Worm (Caenorhabditis elegans) whole organism, L3 larva: Measurements from ENCODE around the gene arrd-2.

Experiments
- R02D3.7 ChIP-seq: fragments of 150-350 bp; optimal IDR thresholded peaks from 2 replicates; lab custom pipeline; 2014; ENCODE audit warnings: missing biosample characterization, missing genetic modification characterization
- aly-2 ChIP-seq: fragments of 150-350 bp; optimal IDR thresholded peaks from 2 replicates; lab custom pipeline; 2014; ENCODE audit warnings: missing biosample characterization, missing genetic modification characterization
- ama-1 ChIP-seq: fragments of 150-350 bp; optimal IDR thresholded peaks from 2 replicates; lab custom pipeline; 2018
- ceh-16 ChIP-seq: sonication (generic microtip); optimal IDR thresholded peaks from 2 replicates; lab custom pipeline; 2017; ENCODE audit warnings: missing biosample characterization, missing genetic modification characterization
- ceh-28 ChIP-seq: fragments of 150-350 bp; optimal IDR thresholded peaks from 2 replicates; lab custom pipeline; 2014; ENCODE audit warnings: missing biosample characterization, missing genetic modification reagents, missing genetic modification characterization
- ceh-9 ChIP-seq: sonication (generic microtip); optimal IDR thresholded peaks from 2 replicates; lab custom pipeline; 2018; ENCODE audit warnings: missing biosample characterization, missing genetic modification characterization
- elt-1 ChIP-seq: fragments of 150-350 bp; optimal IDR thresholded peaks from 2 replicates; lab custom pipeline; 2014; ENCODE audit warnings: missing biosample characterization, missing genetic modification characterization
- elt-2 ChIP-seq: sonication (generic microtip); optimal IDR thresholded peaks from 2 replicates; lab custom pipeline; 2016; ENCODE audit warnings: missing genetic modification reagents, mild to moderate bottlenecking, missing genetic modification characterization, missing compliant biosample characterization
- elt-3 ChIP-seq, 3 experiments: fragments of 150-350 bp in 1 of 3; sonication (generic microtip) in 2 of 3; optimal IDR thresholded peaks; 2 replicates in 2 of 3; 4 replicates in 1 of 3; lab custom pipeline; 2014 to 2017; ENCODE audit warnings: missing biosample characterization in 3 of 3, missing genetic modification characterization in 3 of 3
- eor-1 ChIP-seq, 2 experiments: fragments of 150-350 bp; optimal IDR thresholded peaks; 2 replicates each; lab custom pipeline; 2014 to 2018; ENCODE audit warnings: missing biosample characterization in 2 of 2, missing genetic modification characterization in 2 of 2
- fkh-10 ChIP-seq: sonication (generic microtip); optimal IDR thresholded peaks from 2 replicates; lab custom pipeline; 2017; ENCODE audit warnings: missing biosample characterization, missing genetic modification reagents, missing genetic modification characterization
- fkh-2 ChIP-seq: fragments of 150-350 bp; optimal IDR thresholded peaks from 2 replicates; lab custom pipeline; 2014; ENCODE audit warnings: missing biosample characterization, missing genetic modification reagents, missing genetic modification characterization
- fos-1 ChIP-seq: fragments of 150-350 bp; optimal IDR thresholded peaks from 2 replicates; lab custom pipeline; 2014; ENCODE audit warnings: missing biosample characterization, missing genetic modification characterization
- lin-15B ChIP-seq: fragments of 150-350 bp; optimal IDR thresholded peaks from 2 replicates; lab custom pipeline; 2014; ENCODE audit warnings: missing biosample characterization, missing genetic modification characterization
- lin-39 ChIP-seq: fragments of 150-350 bp; optimal IDR thresholded peaks from 2 replicates; lab custom pipeline; 2018; ENCODE audit warnings: missing biosample characterization, missing genetic modification reagents, missing genetic modification characterization
- lsy-12 ChIP-seq: sonication (generic microtip); optimal IDR thresholded peaks from 2 replicates; lab custom pipeline; 2016; ENCODE audit warnings: mild to moderate bottlenecking, missing genetic modification characterization, missing compliant biosample characterization
- mdl-1 ChIP-seq: fragments of 150-350 bp; optimal IDR thresholded peaks from 2 replicates; lab custom pipeline; 2014; ENCODE audit warnings: missing biosample characterization, missing genetic modification characterization
- nfya-1 ChIP-seq: sonication (generic microtip); optimal IDR thresholded peaks from 2 replicates; lab custom pipeline; 2017; ENCODE audit warnings: missing genetic modification characterization, mild to moderate bottlenecking, missing compliant biosample characterization, antibody characterized with exemption, moderate library complexity; ENCODE audit not compliant: insufficient read depth
- nhr-11 ChIP-seq: fragments of 150-350 bp; optimal IDR thresholded peaks from 2 replicates; lab custom pipeline; 2014; ENCODE audit warnings: missing biosample characterization, missing genetic modification characterization
- nhr-12 ChIP-seq: fragments of 150-350 bp; optimal IDR thresholded peaks from 2 replicates; lab custom pipeline; 2014; ENCODE audit warnings: missing biosample characterization, missing genetic modification characterization
- nhr-237 ChIP-seq: fragments of 150-350 bp; optimal IDR thresholded peaks from 2 replicates; lab custom pipeline; 2014; ENCODE audit warnings: missing biosample characterization, missing genetic modification characterization
- nhr-25 ChIP-seq: sonication (generic microtip); optimal IDR thresholded peaks from 2 replicates; lab custom pipeline; 2017; ENCODE audit warnings: missing biosample characterization, missing genetic modification characterization
- nhr-28 ChIP-seq: fragments of 150-350 bp; optimal IDR thresholded peaks from 2 replicates; lab custom pipeline; 2014; ENCODE audit warnings: missing biosample characterization, missing genetic modification characterization
- nhr-43 ChIP-seq: sonication (generic microtip); optimal IDR thresholded peaks from 2 replicates; lab custom pipeline; 2016; ENCODE audit warnings: mild to moderate bottlenecking, missing genetic modification characterization, missing compliant biosample characterization; ENCODE audit not compliant: poor library complexity, severe bottlenecking
- nhr-67 ChIP-seq: fragments of 150-350 bp; optimal IDR thresholded peaks from 2 replicates; lab custom pipeline; 2014; ENCODE audit warnings: missing biosample characterization, missing genetic modification characterization
- pha-4 ChIP-seq: fragments of 150-350 bp; optimal IDR thresholded peaks from 2 replicates; lab custom pipeline; 2014; ENCODE audit warnings: missing biosample characterization, missing genetic modification reagents, missing genetic modification characterization
- sea-2 ChIP-seq: fragments of 150-350 bp; sonication (generic microtip); optimal IDR thresholded peaks from 4 replicates; lab custom pipeline; 2014; ENCODE audit warnings: missing biosample characterization, missing genetic modification reagents, missing genetic modification characterization
- skn-1 ChIP-seq: fragments of 150-350 bp; optimal IDR thresholded peaks from 2 replicates; lab custom pipeline; 2014; ENCODE audit warnings: missing biosample characterization, missing genetic modification characterization
- snpc-4 ChIP-seq: fragments of 150-350 bp; optimal IDR thresholded peaks from 2 replicates; lab custom pipeline; 2014; ENCODE audit warnings: missing biosample characterization, missing genetic modification characterization
- unc-62 ChIP-seq: fragments of 150-350 bp; sonication (generic microtip); optimal IDR thresholded peaks from 4 replicates; lab custom pipeline; 2014; ENCODE audit warnings: missing biosample characterization, missing genetic modification reagents, missing genetic modification characterization
- zag-1 ChIP-seq: fragments of 150-350 bp; optimal IDR thresholded peaks from 2 replicates; lab custom pipeline; 2014; ENCODE audit warnings: missing biosample characterization, missing genetic modification characterization
- ztf-11 ChIP-seq: fragments of 150-350 bp; optimal IDR thresholded peaks from 2 replicates; lab custom pipeline; 2014; ENCODE audit warnings: missing biosample characterization, missing genetic modification characterization
- ztf-4 ChIP-seq: fragments of 150-350 bp; optimal IDR thresholded peaks from 2 replicates; lab custom pipeline; 2014; ENCODE audit warnings: missing biosample characterization, missing genetic modification characterization

The arrd-2 gene

ce11 chrII:9407469-9407868 lies at the start of gene arrd-2:
TSS of gene arrd-2 (plus strand) at chrII:9407769.
- TF ChIP-seq nhr-67 (tag; lab: Kevin White, UChicago), result no peak
- TF ChIP-seq ztf-11 (tag; lab: Kevin White, UChicago), result no peak
- no peak for TF ChIP-seq nhr-28 (tag; lab: Kevin White, UChicago)
- TF ChIP-seq nhr-11 (tag; lab: Kevin White, UChicago), result no peak
- TF ChIP-seq elt-3 (tag; optimal IDR thresholded peaks at IDR 0.05; lab: Kevin White, UChicago), result no peak
- no peak for TF ChIP-seq elt-1 (tag; lab: Kevin White, UChicago)
- TF ChIP-seq nhr-43 (tag; lab: Kevin White, UChicago), result no peak

ce11 chrII:9358230-9358629 lies 49.3 kb upstream of the arrd-2 start, which contains the start of gene mel-11:
TSS of gene mel-11 (plus strand) at chrII:9358530.
- TF ChIP-seq snpc-4 (tag; lab: Kevin White, UChicago) (no peak), skn-1 (tag; lab: Kevin White, UChicago) (no peak), R02D3.7 (tag; lab: Kevin White, UChicago) (no peak), zag-1 (tag; lab: Kevin White, UChicago) (no peak), aly-2 (tag; lab: Kevin White, UChicago) (no peak), lin-15B (no peak), mdl-1 (tag; lab: Kevin White, UChicago) (no peak), ama-1 (lab: Kevin White, UChicago) (no peak), ztf-4 (tag; lab: Kevin White, UChicago) (no peak), ceh-16 (tag; lab: Kevin White, UChicago) (no peak), fkh-2 (tag; lab: Kevin White, UChicago) (no peak)
- TF ChIP-seq, all 47 proteins: peak for 0

- TF ChIP-seq nhr-237 (tag; lab: Kevin White, UChicago), result no peak
- no peak for TF ChIP-seq aly-2 (tag; lab: Kevin White, UChicago)
- TF ChIP-seq skn-1 (tag; lab: Kevin White, UChicago), result no peak
- TF ChIP-seq ceh-9 (tag; lab: Kevin White, UChicago), result no peak
- TF ChIP-seq fos-1, result no peak
- no peak for TF ChIP-seq fkh-2 (tag; lab: Kevin White, UChicago)
- no peak for TF ChIP-seq nfya-1 (tag; lab: Kevin White, UChicago)
- TF ChIP-seq, all 47 proteins: peak for 0
Observed at ce11 chrII:9362249-9362648, 45.3 kb upstream of the arrd-2 start.

ce11 chrII:9369394-9369793 lies 38.2 kb upstream of the arrd-2 start:
- TF ChIP-seq ceh-28 (tag; lab: Kevin White, UChicago) (peak; percentile 65), lsy-12 (no peak)

ce11 chrII:9372393-9372792 lies 35.2 kb upstream of the arrd-2 start, which contains the start of gene C06C3.3:
TSS of gene C06C3.3 (minus strand) at chrII:9372493.
- no peak for TF ChIP-seq ceh-28 (tag; lab: Kevin White, UChicago)
- TF ChIP-seq lin-39 (tag; lab: Kevin White, UChicago), result no peak
- no peak for TF ChIP-seq mdl-1 (tag; lab: Kevin White, UChicago)
- TF ChIP-seq unc-62 (GFP tag; lab: Kevin White, UChicago), result no peak
- no peak for TF ChIP-seq eor-1 (tag; optimal IDR thresholded peaks at IDR 0.05; lab: Kevin White, UChicago)
- no peak for TF ChIP-seq snpc-4 (tag; lab: Kevin White, UChicago)
- TF ChIP-seq nhr-25, result no peak
- TF ChIP-seq nhr-43 (tag; lab: Kevin White, UChicago), result no peak
- no peak for TF ChIP-seq aly-2 (tag; lab: Kevin White, UChicago)
- TF ChIP-seq nhr-11 (tag; lab: Kevin White, UChicago), result no peak
- no peak for TF ChIP-seq nhr-12 (tag; lab: Kevin White, UChicago)
- no peak for TF ChIP-seq sea-2 (GFP tag; lab: Kevin White, UChicago)
- TF ChIP-seq R02D3.7 (tag; lab: Kevin White, UChicago), result no peak
- no peak for TF ChIP-seq fkh-10 (GFP tag; lab: Kevin White, UChicago)
- TF ChIP-seq ceh-9 (tag; lab: Kevin White, UChicago), result no peak
- no peak for TF ChIP-seq pha-4 (tag; lab: Kevin White, UChicago)
- no peak for TF ChIP-seq elt-2 (tag; lab: Kevin White, UChicago)
- no peak for TF ChIP-seq nhr-237 (tag; lab: Kevin White, UChicago)
- TF ChIP-seq nhr-28 (tag; lab: Kevin White, UChicago), result no peak
